Worm (Caenorhabditis elegans): ENCODE results near the gene B0281.1.
"Not testable (repeated sequence)": the region's sequence is repeated elsewhere in the genome, so short reads cannot be mapped to it uniquely, and the experiment has no call there.

Gene B0281.1

DNA sequence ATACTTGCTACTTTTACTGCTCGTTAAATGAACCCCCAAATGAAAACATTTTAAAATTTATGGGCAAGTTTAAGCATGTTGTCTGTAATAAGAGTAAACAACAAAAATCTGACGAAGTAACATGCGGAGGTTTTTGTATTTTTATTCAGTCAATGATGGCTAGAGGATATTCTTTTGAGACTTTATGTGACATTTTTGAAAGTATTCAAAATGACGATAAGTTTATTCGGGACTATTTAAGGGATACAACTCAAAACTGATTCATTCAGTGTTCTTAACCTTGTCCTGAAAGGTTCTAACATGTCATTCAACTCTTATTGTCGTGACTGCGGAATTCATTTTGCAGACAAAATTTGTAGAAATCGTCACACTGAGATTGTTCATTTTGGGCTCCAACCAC is 33.0 kb upstream of the B0281.1 start, which contains the start of gene K09F6.11:
Gene K09F6.11, plus strand, starts transcription at position 301 of the 400 bp plus-strand sequence.
- TF ChIP-seq nhr-28 (tag; optimal IDR thresholded peaks at IDR 0.05): no peak
- TF ChIP-seq ztf-4 (tag; optimal IDR thresholded peaks at IDR 0.05): no peak
- TF ChIP-seq nhr-12 (tag; optimal IDR thresholded peaks at IDR 0.05): no peak
- TF ChIP-seq fkh-10 (GFP tag; optimal IDR thresholded peaks at IDR 0.05): no peak
- no peak for TF ChIP-seq ama-1 (optimal IDR thresholded peaks at IDR 0.05)
- TF ChIP-seq nhr-237 (tag; optimal IDR thresholded peaks at IDR 0.05): no peak

- TF ChIP-seq nhr-76, ceh-9, ceh-16 (tag; optimal IDR thresholded peaks at IDR 0.05): not testable (repeated sequence)
Measured at ce11 chrII:2282599-2282998, 30.3 kb upstream of the B0281.1 start, which contains the start of gene K09F6.9. K09F6.9 (minus strand) TSS chrII:2282699.

DNA sequence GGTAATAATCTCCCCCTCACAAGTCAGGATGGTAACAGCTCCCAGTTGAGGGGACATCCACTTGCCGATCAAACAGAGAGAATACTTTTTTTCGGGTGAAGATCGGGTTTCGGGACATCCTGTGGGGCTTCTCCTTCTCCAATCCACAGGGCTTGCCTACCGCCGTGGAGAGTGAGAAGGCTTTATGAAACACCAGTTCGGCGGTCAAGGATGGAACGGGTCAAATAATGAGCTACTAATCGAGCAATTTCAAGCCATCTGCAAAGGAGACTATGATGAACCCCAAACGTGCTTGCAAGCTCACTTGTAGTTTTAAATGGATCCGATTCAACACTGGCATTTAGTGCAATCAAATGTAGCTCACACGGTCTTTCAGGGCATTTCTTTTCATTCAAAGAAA is 28.2 kb upstream of the B0281.1 start:
- no peak for TF ChIP-seq unc-62 (GFP tag; optimal IDR thresholded peaks at IDR 0.05)
- TF ChIP-seq elt-3 (tag; optimal IDR thresholded peaks at IDR 0.05): no peak
- TF ChIP-seq elt-2 (tag; optimal IDR thresholded peaks at IDR 0.05): no peak
- no peak for TF ChIP-seq nhr-67 (tag; optimal IDR thresholded peaks at IDR 0.05)
- no peak for TF ChIP-seq ceh-9 (tag; optimal IDR thresholded peaks at IDR 0.05)
- no peak for TF ChIP-seq pha-4 (tag; optimal IDR thresholded peaks at IDR 0.05)
- no peak for TF ChIP-seq zag-1 (tag; optimal IDR thresholded peaks at IDR 0.05)
- no peak for TF ChIP-seq nhr-77 (tag; optimal IDR thresholded peaks at IDR 0.05)
- TF ChIP-seq nhr-28 (tag; optimal IDR thresholded peaks at IDR 0.05): no peak
- no peak for TF ChIP-seq nhr-12 (tag; optimal IDR thresholded peaks at IDR 0.05)
- no peak for TF ChIP-seq ZK546.5 (tag; optimal IDR thresholded peaks at IDR 0.05)
- no peak for TF ChIP-seq tbx-2 (tag; optimal IDR thresholded peaks at IDR 0.05)
- no peak for TF ChIP-seq sea-2 (GFP tag; optimal IDR thresholded peaks at IDR 0.05)
- TF ChIP-seq jun-1 (tag; optimal IDR thresholded peaks at IDR 0.05): no peak
- no peak for TF ChIP-seq ceh-28 (tag; optimal IDR thresholded peaks at IDR 0.05)
- no peak for TF ChIP-seq nhr-11 (tag; optimal IDR thresholded peaks at IDR 0.05)
- TF ChIP-seq nhr-23 (tag; optimal IDR thresholded peaks at IDR 0.05): no peak
- no peak for TF ChIP-seq egl-27 (tag; optimal IDR thresholded peaks at IDR 0.05)
- TF ChIP-seq ceh-16 (tag; optimal IDR thresholded peaks at IDR 0.05): no peak

DNA sequence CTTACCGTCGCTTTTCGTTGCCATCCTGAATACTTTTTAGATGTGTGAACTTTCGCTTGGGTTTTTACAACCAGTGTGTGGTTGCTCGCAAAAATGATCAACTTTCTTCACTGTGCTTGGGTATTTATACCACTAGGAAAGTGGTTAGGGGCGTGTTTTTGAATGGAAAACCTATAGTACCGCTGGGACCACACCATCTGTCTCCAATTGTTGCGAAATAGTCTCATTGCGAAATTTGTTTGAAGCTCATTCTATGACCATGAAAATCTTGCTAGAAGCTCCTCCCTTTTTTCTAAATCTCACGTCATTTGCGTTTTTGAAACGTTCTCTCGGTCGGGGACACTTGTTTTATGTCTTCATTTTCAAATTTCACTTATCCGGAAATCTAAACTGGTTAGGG is 24.1 kb upstream of the B0281.1 start, which contains the start of the genes K09F6.10 and K09F6.13:
Gene K09F6.10, minus strand, starts transcription at position 86 of the 400 bp plus-strand sequence.
Gene K09F6.13, plus strand, starts transcription at position 317 of the 400 bp plus-strand sequence.
- TF ChIP-seq tbx-2 (tag; optimal IDR thresholded peaks at IDR 0.05): no peak
- peak; percentile 33 for TF ChIP-seq lin-39 (tag; optimal IDR thresholded peaks at IDR 0.05)
- TF ChIP-seq elt-2 (tag; optimal IDR thresholded peaks at IDR 0.05): no peak

DNA sequence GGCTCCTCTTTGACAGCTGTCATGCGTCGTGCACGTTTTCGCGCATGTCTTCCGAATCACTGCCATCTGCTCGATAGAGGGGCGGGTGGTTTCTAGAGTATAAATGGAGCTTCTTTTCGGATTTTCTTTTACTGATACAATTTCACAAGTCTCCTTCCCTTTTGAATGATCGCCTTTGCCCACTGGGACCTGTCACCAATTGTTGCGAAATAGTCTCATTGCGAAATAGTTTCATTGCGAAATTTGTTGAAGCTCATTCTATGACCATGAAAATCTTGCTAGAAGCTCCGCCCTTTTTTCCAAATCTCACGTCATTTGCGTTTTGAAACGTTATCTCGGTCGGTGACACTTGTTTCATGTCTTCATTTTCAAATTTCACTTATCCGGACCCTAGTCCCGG is 23.4 kb upstream of the B0281.1 start:
- TF ChIP-seq lin-39 (tag; optimal IDR thresholded peaks at IDR 0.05): peak; percentile 54
- peak; percentile 11 for TF ChIP-seq unc-62 (GFP tag; optimal IDR thresholded peaks at IDR 0.05)
- no peak for TF ChIP-seq eor-1 (tag; optimal IDR thresholded peaks at IDR 0.05)
- TF ChIP-seq ceh-82 (tag; optimal IDR thresholded peaks at IDR 0.05): peak; percentile 24
- no peak for TF ChIP-seq elt-2 (tag; optimal IDR thresholded peaks at IDR 0.05)
- no peak for TF ChIP-seq elt-3 (tag; optimal IDR thresholded peaks at IDR 0.05)

ce11 chrII:2292027-2292426 is 20.8 kb upstream of the B0281.1 start, which contains the start of gene K09F6.7:
K09F6.7 (minus strand) TSS chrII:2292127.
- no peak for TF ChIP-seq unc-39 (tag; optimal IDR thresholded peaks at IDR 0.05)
- TF ChIP-seq snpc-4 (tag; optimal IDR thresholded peaks at IDR 0.05): no peak
- TF ChIP-seq nhr-12 (tag; optimal IDR thresholded peaks at IDR 0.05): no peak
- no peak for TF ChIP-seq elt-3 (tag; optimal IDR thresholded peaks at IDR 0.05)

ce11 chrII:2292549-2292948 is 20.3 kb upstream of the B0281.1 start:
- TF ChIP-seq elt-2 (tag; optimal IDR thresholded peaks at IDR 0.05) (peak; percentile 46), nhr-23 (tag; optimal IDR thresholded peaks at IDR 0.05) (no peak), pqm-1 (tag; optimal IDR thresholded peaks at IDR 0.05) (peak; percentile 1)

All from whole organism, L3 larva.